Worm (Caenorhabditis elegans) whole organism, late embryonic: ENCODE results near the gene Y57G11C.30.

Experiments
- C08G9.2 ChIP-seq: sonication (generic microtip); optimal IDR thresholded peaks from 2 replicates; lab custom pipeline; 2016; ENCODE audit warnings: mild to moderate bottlenecking, missing genetic modification characterization, moderate library complexity, missing compliant biosample characterization
- ceh-18 ChIP-seq: sonication (generic microtip); optimal IDR thresholded peaks from 2 replicates; lab custom pipeline; 2016; ENCODE audit warnings: missing genetic modification characterization, missing compliant biosample characterization
- ceh-34 ChIP-seq: sonication (generic microtip); optimal IDR thresholded peaks from 2 replicates; lab custom pipeline; 2016; ENCODE audit warnings: mild to moderate bottlenecking, missing genetic modification characterization, missing compliant biosample characterization
- che-1 ChIP-seq: sonication (generic microtip); optimal IDR thresholded peaks from 2 replicates; lab custom pipeline; 2016; ENCODE audit warnings: mild to moderate bottlenecking, missing genetic modification characterization, missing compliant biosample characterization
- dve-1 ChIP-seq: sonication (generic microtip); optimal IDR thresholded peaks from 2 replicates; lab custom pipeline; 2017; ENCODE audit warnings: antibody characterized with exemption, mild to moderate bottlenecking, missing genetic modification characterization, missing compliant biosample characterization
- elt-2 ChIP-seq: sonication (generic microtip); optimal IDR thresholded peaks from 2 replicates; lab custom pipeline; 2016; ENCODE audit warnings: missing genetic modification reagents, missing genetic modification characterization, missing compliant biosample characterization
- ets-4 ChIP-seq: sonication (generic microtip); optimal IDR thresholded peaks from 2 replicates; lab custom pipeline; 2016; ENCODE audit warnings: missing genetic modification characterization, missing compliant biosample characterization
- eyg-1 ChIP-seq: sonication (generic microtip); optimal IDR thresholded peaks from 2 replicates; lab custom pipeline; 2016; ENCODE audit warnings: missing genotype, missing genetic modification characterization, missing compliant biosample characterization
- fax-1 ChIP-seq: sonication (generic microtip); optimal IDR thresholded peaks from 2 replicates; lab custom pipeline; 2016; ENCODE audit warnings: missing genotype, missing genetic modification characterization, missing compliant biosample characterization
- fkh-10 ChIP-seq: fragments of 150-350 bp; optimal IDR thresholded peaks from 2 replicates; lab custom pipeline; 2014; ENCODE audit warnings: missing biosample characterization, missing genetic modification reagents, missing genetic modification characterization
- fkh-6 ChIP-seq: sonication (generic microtip); optimal IDR thresholded peaks from 2 replicates; lab custom pipeline; 2016; ENCODE audit warnings: missing genetic modification characterization, missing compliant biosample characterization
- hlh-6 ChIP-seq: sonication (generic microtip); optimal IDR thresholded peaks from 2 replicates; lab custom pipeline; 2016; ENCODE audit warnings: missing genotype, missing genetic modification characterization, missing compliant biosample characterization
- madf-2 ChIP-seq: sonication (generic microtip); optimal IDR thresholded peaks from 2 replicates; lab custom pipeline; 2017; ENCODE audit warnings: missing genetic modification characterization, missing compliant biosample characterization
- mec-3 ChIP-seq: sonication (generic microtip); optimal IDR thresholded peaks from 2 replicates; lab custom pipeline; 2016; ENCODE audit warnings: borderline replicate concordance, missing genetic modification characterization, missing compliant biosample characterization
- nfya-1 ChIP-seq: sonication (generic microtip); optimal IDR thresholded peaks from 2 replicates; lab custom pipeline; 2017; ENCODE audit warnings: missing genetic modification characterization, mild to moderate bottlenecking, missing compliant biosample characterization, antibody characterized with exemption, moderate library complexity
- pax-1 ChIP-seq: fragments of 150-350 bp; optimal IDR thresholded peaks from 2 replicates; lab custom pipeline; 2014; ENCODE audit warnings: missing biosample characterization, missing genetic modification characterization
- pha-2 ChIP-seq: sonication (generic microtip); optimal IDR thresholded peaks from 2 replicates; lab custom pipeline; 2017; ENCODE audit warnings: mild to moderate bottlenecking, missing genetic modification characterization, missing compliant biosample characterization
- unc-42 ChIP-seq: sonication (generic microtip); optimal IDR thresholded peaks from 2 replicates; lab custom pipeline; 2016; ENCODE audit warnings: missing genotype, missing genetic modification characterization, missing compliant biosample characterization
- unc-86 ChIP-seq: sonication (generic microtip); optimal IDR thresholded peaks from 2 replicates; lab custom pipeline; 2016; ENCODE audit warnings: missing genetic modification characterization, missing compliant biosample characterization
- zip-5 ChIP-seq: sonication (generic microtip); optimal IDR thresholded peaks from 2 replicates; lab custom pipeline; 2016; ENCODE audit warnings: missing genetic modification characterization, missing compliant biosample characterization

The Y57G11C.30 gene

ce11 chrIV:14985019-14985418, 46.3 kb downstream of the Y57G11C.30 start:
- TF ChIP-seq mec-3 (no peak), hlh-6 (tag; lab: Kevin White, UChicago) (no peak)

- no peak for TF ChIP-seq unc-42
- no peak for TF ChIP-seq unc-86
- no peak for TF ChIP-seq elt-2
- no peak for TF ChIP-seq C08G9.2 (tag; lab: Kevin White, UChicago)
- no peak for TF ChIP-seq pax-1 (tag; lab: Kevin White, UChicago)
- TF ChIP-seq fkh-6, result no peak
- no peak for TF ChIP-seq zip-5 (tag; lab: Kevin White, UChicago)
- TF ChIP-seq hlh-6 (tag; lab: Kevin White, UChicago), result no peak
- no peak for TF ChIP-seq che-1
- no peak for TF ChIP-seq ceh-18 (tag; lab: Kevin White, UChicago)
- no peak for TF ChIP-seq ets-4 (tag; lab: Kevin White, UChicago)
- no peak for TF ChIP-seq eyg-1 (tag; lab: Kevin White, UChicago)
- no peak for TF ChIP-seq madf-2
Observed at ce11 chrIV:14985859-14986258, 47.2 kb downstream of the Y57G11C.30 start.

ce11 chrIV:14986684-14987083, 48.0 kb downstream of the Y57G11C.30 start, which contains the start of gene dpy-4:
Gene dpy-4 (minus strand): TSS chrIV:14986784.
- TF ChIP-seq pax-1 (tag; lab: Kevin White, UChicago) (no peak), ceh-34 (tag; lab: Kevin White, UChicago) (no peak), fax-1 (no peak), fkh-10 (no peak), nfya-1 (tag; lab: Kevin White, UChicago) (no peak), elt-2 (no peak), pha-2 (tag; lab: Kevin White, UChicago) (no peak), ceh-18 (tag; lab: Kevin White, UChicago) (no peak), dve-1 (no peak)
- TF ChIP-seq, all 69 proteins: peak for 0
